Worm (Caenorhabditis elegans) whole organism, L4 larva: ENCODE measurements around the gene glc-3.

Experiments
- dpl-1 ChIP-seq: fragments of 150-350 bp; optimal IDR thresholded peaks from 2 replicates; lab custom pipeline; 2014; ENCODE audit warnings: missing biosample characterization, missing genetic modification reagents, missing genetic modification characterization
- fos-1 ChIP-seq: fragments of 150-350 bp; optimal IDR thresholded peaks from 2 replicates; lab custom pipeline; 2014; ENCODE audit warnings: missing biosample characterization, missing genetic modification characterization
- lin-15B ChIP-seq: fragments of 150-350 bp; sonication (generic microtip); optimal IDR thresholded peaks from 3 replicates; lab custom pipeline; 2014; ENCODE audit warnings: missing biosample characterization, missing genetic modification characterization
- mep-1 ChIP-seq: fragments of 150-350 bp; sonication (generic microtip); optimal IDR thresholded peaks from 3 replicates; lab custom pipeline; 2014; ENCODE audit warnings: missing biosample characterization, missing genetic modification characterization

- TF ChIP-seq fos-1 = no peak
- no peak for TF ChIP-seq dpl-1 (GFP tag; lab: Kevin White, UChicago)
- TF ChIP-seq lin-15B (tag; lab: Kevin White, UChicago) = no peak
- TF ChIP-seq mep-1 (tag; lab: Kevin White, UChicago) = no peak
Measured at ce11 chrV:5502701-5503100, 49.2 kb upstream of the glc-3 start.
